Fruit fly (Drosophila melanogaster) Kc167 (cell line): ENCODE data around the gene FucTA.

Experiments
- h ChIP-seq: fragments of >200 bp; optimal IDR thresholded peaks from 3 replicates; lab custom pipeline; 2018; ENCODE audit warnings: missing external identifiers
- insv ChIP-seq: fragments of >200 bp; optimal IDR thresholded peaks from 3 replicates; lab custom pipeline; 2018; ENCODE audit warnings: missing external identifiers
- ttk ChIP-seq: sonication (Bioruptor generic); optimal IDR thresholded peaks from 2 replicates; lab custom pipeline; 2017; ENCODE audit warnings: missing external identifiers

dm6 chr3L:15180816-15181215 lies 33.9 kb downstream of the FucTA start:
- TF ChIP-seq ttk (lab: Kevin White, UChicago) (no peak), h (no peak), insv (no peak)
